Worm (Caenorhabditis elegans): ENCODE data around the gene fbxa-120.

DNA sequence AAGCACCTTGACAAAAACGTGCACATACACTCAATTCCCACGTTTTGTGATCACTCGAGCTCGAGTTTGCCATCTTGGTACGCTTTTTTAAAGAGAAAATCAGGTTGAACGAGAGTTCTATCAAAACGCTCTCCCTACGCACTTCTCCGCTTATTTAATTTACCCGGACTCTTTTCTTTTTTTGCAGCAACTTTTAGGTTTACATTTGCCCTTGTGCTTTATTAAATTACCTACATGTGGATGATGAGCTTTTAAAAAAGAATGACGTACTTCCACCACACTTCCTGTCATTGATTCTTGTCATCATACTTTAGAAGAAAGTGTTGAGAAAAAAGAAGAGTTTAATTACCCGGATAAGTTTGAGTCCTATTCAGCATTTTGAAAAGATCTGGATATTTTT, 49.6 kb downstream of the fbxa-120 start:
- TF ChIP-seq nhr-11 (tag; optimal IDR thresholded peaks at IDR 0.05) (no peak), hlh-13 (GFP tag; optimal IDR thresholded peaks at IDR 0.05) (no peak), K02D7.2 (tag; optimal IDR thresholded peaks at IDR 0.05) (no peak), pha-4 (tag; optimal IDR thresholded peaks at IDR 0.05) (no peak)

Measured in whole organism, late embryonic.